Worm (Caenorhabditis elegans): ENCODE results near the gene Y73C8B.2.

- TF ChIP-seq C34B4.2 (tag; optimal IDR thresholded peaks at IDR 0.05) (no peak), nhr-11 (tag; optimal IDR thresholded peaks at IDR 0.05) (no peak), unc-130 (tag; optimal IDR thresholded peaks at IDR 0.05) (no peak), lin-15B (tag; optimal IDR thresholded peaks at IDR 0.05) (no peak), ztf-11 (tag; optimal IDR thresholded peaks at IDR 0.05) (no peak), rnt-1 (tag; optimal IDR thresholded peaks at IDR 0.05) (no peak), aly-2 (tag; optimal IDR thresholded peaks at IDR 0.05) (no peak), mep-1 (tag; optimal IDR thresholded peaks at IDR 0.05) (no peak)
Observed at ce11 chrV:3158379-3158778, 36.4 kb downstream of the Y73C8B.2 start.

Data from whole organism, L1 larva.